Fruit fly (Drosophila melanogaster): ENCODE measurements around the gene ras.

DNA sequence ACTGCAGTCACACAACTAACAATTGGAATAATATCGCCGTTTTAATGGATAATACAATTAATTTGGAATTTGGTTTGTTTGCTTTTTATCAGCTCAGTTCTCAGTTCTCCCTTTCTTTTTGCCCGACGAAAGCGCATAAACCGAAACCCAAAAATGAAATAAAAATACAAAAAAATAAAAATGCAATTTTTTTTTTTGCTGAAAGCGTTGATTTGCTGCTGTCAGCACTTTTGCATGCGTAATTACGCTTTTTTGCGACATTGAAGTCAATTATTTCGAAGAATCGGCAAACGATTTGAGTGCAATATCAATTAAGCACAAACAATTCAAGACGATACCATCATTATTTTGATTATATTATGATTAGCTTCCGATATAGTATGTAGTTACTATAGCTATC lies 17.0 kb upstream of the ras start:
- TF ChIP-seq pan (optimal IDR thresholded peaks at IDR 0.05) (no peak), Dll (optimal IDR thresholded peaks at IDR 0.05) (no peak), psq (optimal IDR thresholded peaks at IDR 0.05) (no peak), usp (GFP tag; optimal IDR thresholded peaks at IDR 0.05) (no peak)

All from whole organism.